Worm (Caenorhabditis elegans) whole organism, L4/young adult: ENCODE measurements around the gene iglr-2.

Source experiments
- dao-5 ChIP-seq: sonication (generic microtip); optimal IDR thresholded peaks from 2 replicates; lab custom pipeline; 2016; ENCODE audit warnings: missing genotype, missing genetic modification characterization, moderate library complexity, missing compliant biosample characterization
- him-1 ChIP-seq: sonication (generic microtip); optimal IDR thresholded peaks from 2 replicates; lab custom pipeline; 2016; ENCODE audit warnings: missing genotype, missing genetic modification reagents, missing genetic modification characterization, missing compliant biosample characterization

ce11 chrIII:8368619-8369018, 37.5 kb upstream of the iglr-2 start, which contains the start of gene R05D3.9:
- no peak for TF ChIP-seq dao-5 (tag; lab: Kevin White, UChicago)
- TF ChIP-seq him-1 (tag; lab: Kevin White, UChicago): no peak
